Worm (Caenorhabditis elegans) whole organism, L2 larva: ENCODE data around the gene ifp-1.

ENCODE experiments used
- C34F6.9 ChIP-seq: fragments of 150-350 bp; optimal IDR thresholded peaks from 2 replicates; lab custom pipeline; 2014; ENCODE audit warnings: missing biosample characterization, missing genetic modification characterization
- F13H6.1 ChIP-seq: sonication (generic microtip); optimal IDR thresholded peaks from 2 replicates; lab custom pipeline; 2016; ENCODE audit warnings: missing genetic modification characterization, missing compliant biosample characterization
- R02D3.7 ChIP-seq: fragments of 150-350 bp; optimal IDR thresholded peaks from 2 replicates; lab custom pipeline; 2014; ENCODE audit warnings: missing biosample characterization, missing genetic modification characterization
- Y55F3AM.14 ChIP-seq: fragments of 200-800 bp; sonication (Bioruptor generic); optimal IDR thresholded peaks from 2 replicates; lab custom pipeline; 2018; ENCODE audit warnings: mild to moderate bottlenecking, missing genetic modification characterization, missing compliant biosample characterization
- ZK546.5 ChIP-seq: sonication (generic microtip); optimal IDR thresholded peaks from 2 replicates; lab custom pipeline; 2017; ENCODE audit warnings: missing biosample characterization, missing genetic modification characterization
- aly-2 ChIP-seq: fragments of 150-350 bp; optimal IDR thresholded peaks from 2 replicates; lab custom pipeline; 2014; ENCODE audit warnings: missing biosample characterization, missing genetic modification characterization
- ama-1 ChIP-seq: fragments of 150-350 bp; optimal IDR thresholded peaks from 2 replicates; lab custom pipeline; 2018; ENCODE audit warnings: inconsistent platforms
- blmp-1 ChIP-seq: sonication (generic microtip); optimal IDR thresholded peaks from 2 replicates; lab custom pipeline; 2017; ENCODE audit warnings: missing genetic modification characterization, mild to moderate bottlenecking, missing compliant biosample characterization, antibody characterized with exemption, moderate library complexity; ENCODE audit not compliant: insufficient read depth
- ceh-82 ChIP-seq: fragments of 150-350 bp; optimal IDR thresholded peaks from 2 replicates; lab custom pipeline; 2014; ENCODE audit warnings: missing biosample characterization, missing genetic modification characterization
- dmd-4 ChIP-seq: sonication (generic microtip); optimal IDR thresholded peaks from 2 replicates; lab custom pipeline; 2017; ENCODE audit warnings: missing biosample characterization, missing genetic modification characterization
- egl-27 ChIP-seq: sonication (generic microtip); optimal IDR thresholded peaks from 3 replicates; lab custom pipeline; 2017; ENCODE audit warnings: missing biosample characterization, missing genetic modification reagents, missing genetic modification characterization
- elt-3 ChIP-seq: sonication (generic microtip); optimal IDR thresholded peaks from 2 replicates; lab custom pipeline; 2017; ENCODE audit warnings: missing biosample characterization, missing genetic modification characterization
- fos-1 ChIP-seq: fragments of 150-350 bp; optimal IDR thresholded peaks from 2 replicates; lab custom pipeline; 2014; ENCODE audit warnings: missing biosample characterization, missing genetic modification characterization
- gmeb-1 ChIP-seq: fragments of 150-350 bp; optimal IDR thresholded peaks from 2 replicates; lab custom pipeline; 2014; ENCODE audit warnings: missing biosample characterization, missing genetic modification characterization
- lin-13 ChIP-seq: fragments of 150-350 bp; optimal IDR thresholded peaks from 2 replicates; lab custom pipeline; 2014; ENCODE audit warnings: missing biosample characterization, missing genetic modification reagents, missing genetic modification characterization
- lsy-2 ChIP-seq, 2 experiments: fragments of 150-350 bp in 1 of 2; sonication (generic microtip) in 1 of 2; optimal IDR thresholded peaks; 2 replicates each; lab custom pipeline; 2014 to 2017; ENCODE audit warnings: missing biosample characterization in 2 of 2, missing genetic modification characterization in 2 of 2
- mab-5 ChIP-seq: fragments of 150-350 bp; optimal IDR thresholded peaks from 2 replicates; lab custom pipeline; 2014; ENCODE audit warnings: missing biosample characterization, missing genetic modification characterization
- nhr-10 ChIP-seq: sonication (generic microtip); optimal IDR thresholded peaks from 2 replicates; lab custom pipeline; 2017; ENCODE audit warnings: missing biosample characterization, missing genetic modification characterization
- nhr-11 ChIP-seq: fragments of 150-350 bp; optimal IDR thresholded peaks from 2 replicates; lab custom pipeline; 2014; ENCODE audit warnings: missing biosample characterization, missing genetic modification characterization
- nhr-21 ChIP-seq: fragments of 150-350 bp; optimal IDR thresholded peaks from 2 replicates; lab custom pipeline; 2014; ENCODE audit warnings: missing biosample characterization, missing genetic modification characterization
- nhr-237 ChIP-seq: fragments of 150-350 bp; optimal IDR thresholded peaks from 2 replicates; lab custom pipeline; 2014; ENCODE audit warnings: missing biosample characterization, missing genetic modification characterization
- nhr-25 ChIP-seq: fragments of 150-350 bp; sonication (generic microtip); optimal IDR thresholded peaks from 3 replicates; lab custom pipeline; 2014; ENCODE audit warnings: missing biosample characterization, missing genetic modification characterization
- nhr-6 ChIP-seq: fragments of 150-350 bp; optimal IDR thresholded peaks from 2 replicates; lab custom pipeline; 2014; ENCODE audit warnings: missing biosample characterization, missing genetic modification characterization
- nhr-77 ChIP-seq: fragments of 150-350 bp; optimal IDR thresholded peaks from 2 replicates; lab custom pipeline; 2014; ENCODE audit warnings: missing biosample characterization, missing genetic modification characterization
- peb-1 ChIP-seq: fragments of 150-350 bp; optimal IDR thresholded peaks from 2 replicates; lab custom pipeline; 2014; ENCODE audit warnings: missing biosample characterization, missing genetic modification characterization
- sem-4 ChIP-seq: fragments of 150-350 bp; optimal IDR thresholded peaks from 2 replicates; lab custom pipeline; 2014; ENCODE audit warnings: missing biosample characterization, missing genetic modification reagents, missing genetic modification characterization
- skn-1 ChIP-seq: sonication (generic microtip); optimal IDR thresholded peaks from 2 replicates; lab custom pipeline; 2017; ENCODE audit warnings: missing biosample characterization, missing genetic modification characterization
- sma-3 ChIP-seq: sonication (generic microtip); optimal IDR thresholded peaks from 2 replicates; lab custom pipeline; 2016; ENCODE audit warnings: missing genetic modification reagents, missing genetic modification characterization, missing compliant biosample characterization
- sma-9 ChIP-seq, 2 experiments: fragments of 150-350 bp in 1 of 2; sonication (generic microtip) in 1 of 2; optimal IDR thresholded peaks; 2 replicates each; lab custom pipeline; 2014 to 2016; ENCODE audit warnings: missing genetic modification characterization in 2 of 2, mild to moderate bottlenecking in 1 of 2, missing biosample characterization in 1 of 2, missing compliant biosample characterization in 1 of 2, missing genetic modification reagents in 1 of 2, moderate library complexity in 1 of 2
- unc-39 ChIP-seq: fragments of 150-350 bp; optimal IDR thresholded peaks from 2 replicates; lab custom pipeline; 2014; ENCODE audit warnings: missing biosample characterization, missing genetic modification characterization
- unc-55 ChIP-seq: fragments of 150-350 bp; sonication (generic microtip); optimal IDR thresholded peaks from 3 replicates; lab custom pipeline; 2014; ENCODE audit warnings: missing biosample characterization, missing genetic modification reagents, missing genetic modification characterization
- unc-62 ChIP-seq: fragments of 150-350 bp; optimal IDR thresholded peaks from 2 replicates; lab custom pipeline; 2014; ENCODE audit warnings: missing biosample characterization, missing genetic modification reagents, missing genetic modification characterization
- zag-1 ChIP-seq: fragments of 150-350 bp; optimal IDR thresholded peaks from 2 replicates; lab custom pipeline; 2014; ENCODE audit warnings: missing biosample characterization, missing genetic modification characterization
- ztf-1 ChIP-seq: fragments of 200-800 bp; sonication (Bioruptor generic); conservative IDR thresholded peaks from 2 replicates; pipeline ENCODE4 v1.3.6; 2022; ENCODE audit warnings: missing genetic modification characterization, missing compliant biosample characterization
- ztf-11 ChIP-seq: sonication (generic microtip); optimal IDR thresholded peaks from 2 replicates; lab custom pipeline; 2017; ENCODE audit warnings: missing biosample characterization, missing genetic modification characterization

The ifp-1 gene

ce11 chrX:9656772-9657171 lies 23.2 kb downstream of the ifp-1 start:
- TF ChIP-seq F13H6.1 (tag; lab: Kevin White, UChicago) = no peak
- TF ChIP-seq dmd-4 (tag; lab: Kevin White, UChicago) = no peak
- TF ChIP-seq gmeb-1 (tag; lab: Kevin White, UChicago) = no peak
- no peak for TF ChIP-seq ama-1 (lab: Kevin White, UChicago)
- TF ChIP-seq fos-1 (tag; lab: Kevin White, UChicago) = no peak
- TF ChIP-seq nhr-10 (tag; lab: Kevin White, UChicago) = no peak
- TF ChIP-seq skn-1 (tag; lab: Kevin White, UChicago) = no peak
- no peak for TF ChIP-seq lin-13 (GFP tag; lab: Kevin White, UChicago)
- no peak for TF ChIP-seq ZK546.5 (tag; lab: Kevin White, UChicago)

- TF ChIP-seq F13H6.1 (tag; lab: Kevin White, UChicago) (no peak), ztf-1 (GFP tag; lab: Robert Waterston, UW) (no peak), nhr-21 (tag; lab: Kevin White, UChicago) (no peak), nhr-237 (tag; lab: Kevin White, UChicago) (no peak), gmeb-1 (tag; lab: Kevin White, UChicago) (no peak), nhr-25 (tag; lab: Kevin White, UChicago) (no peak), egl-27 (tag; lab: Kevin White, UChicago) (no peak), sma-3 (GFP tag; lab: Kevin White, UChicago) (no peak), lsy-2 (tag; optimal IDR thresholded peaks at IDR 0.05; lab: Kevin White, UChicago) (no peak), ceh-82 (tag; lab: Kevin White, UChicago) (no peak), nhr-10 (tag; lab: Kevin White, UChicago) (no peak), dmd-4 (tag; lab: Kevin White, UChicago) (no peak), zag-1 (no peak)
- TF ChIP-seq, all 48 proteins: peak for 0
Measured at ce11 chrX:9654232-9654631, 25.7 kb downstream of the ifp-1 start.

ce11 chrX:9653478-9653877 lies 26.5 kb downstream of the ifp-1 start:
- TF ChIP-seq nhr-77 (tag; lab: Kevin White, UChicago) = no peak
- no peak for TF ChIP-seq skn-1 (tag; lab: Kevin White, UChicago)
- TF ChIP-seq unc-39 (tag; lab: Kevin White, UChicago) = no peak
- TF ChIP-seq ama-1 (lab: Kevin White, UChicago) = no peak
- no peak for TF ChIP-seq R02D3.7 (tag; lab: Kevin White, UChicago)
- TF ChIP-seq sem-4 (tag; lab: Kevin White, UChicago) = no peak
- no peak for TF ChIP-seq gmeb-1 (tag; lab: Kevin White, UChicago)
- TF ChIP-seq unc-62 = no peak
- no peak for TF ChIP-seq ztf-11 (tag; lab: Kevin White, UChicago)
- no peak for TF ChIP-seq mab-5 (tag; lab: Kevin White, UChicago)
- TF ChIP-seq ztf-1 (GFP tag; lab: Robert Waterston, UW) = no peak
- no peak for TF ChIP-seq zag-1
- no peak for TF ChIP-seq aly-2 (tag; lab: Kevin White, UChicago)
- TF ChIP-seq ZK546.5 (tag; lab: Kevin White, UChicago) = no peak
- TF ChIP-seq nhr-6 = no peak
- no peak for TF ChIP-seq lin-13 (GFP tag; lab: Kevin White, UChicago)
- no peak for TF ChIP-seq dmd-4 (tag; lab: Kevin White, UChicago)

- TF ChIP-seq unc-62 (no peak), F13H6.1 (tag; lab: Kevin White, UChicago) (no peak), blmp-1 (tag; lab: Kevin White, UChicago) (no peak), nhr-11 (tag; lab: Kevin White, UChicago) (no peak), Y55F3AM.14 (GFP tag; lab: Kevin White, UChicago) (no peak), C34F6.9 (tag; lab: Kevin White, UChicago) (no peak), ZK546.5 (tag; lab: Kevin White, UChicago) (no peak), R02D3.7 (tag; lab: Kevin White, UChicago) (no peak), nhr-237 (tag; lab: Kevin White, UChicago) (no peak), lin-13 (GFP tag; lab: Kevin White, UChicago) (no peak), gmeb-1 (tag; lab: Kevin White, UChicago) (no peak), skn-1 (tag; lab: Kevin White, UChicago) (no peak), aly-2 (tag; lab: Kevin White, UChicago) (no peak), sma-9 (GFP tag; optimal IDR thresholded peaks at IDR 0.05; lab: Kevin White, UChicago) (no peak), sma-9 (tag; optimal IDR thresholded peaks at IDR 0.05; lab: Kevin White, UChicago) (no peak), nhr-25 (tag; lab: Kevin White, UChicago) (no peak), ztf-1 (GFP tag; lab: Robert Waterston, UW) (no peak), peb-1 (tag; lab: Kevin White, UChicago) (no peak), ceh-82 (tag; lab: Kevin White, UChicago) (no peak), elt-3 (tag; lab: Kevin White, UChicago) (no peak), unc-55 (no peak)
- TF ChIP-seq, all 48 proteins: peak for 0
Measured at ce11 chrX:9653016-9653415, 27.0 kb downstream of the ifp-1 start, which contains the start of gene aex-2. TSS of gene aex-2 (minus strand) at chrX:9653116.
